Worm (Caenorhabditis elegans) whole organism, L3 larva: Measurements from ENCODE around the gene col-138.

ENCODE experiments used
- ama-1 ChIP-seq: fragments of 150-350 bp; optimal IDR thresholded peaks from 2 replicates; lab custom pipeline; 2018
- elt-3 ChIP-seq, 3 experiments: fragments of 150-350 bp in 1 of 3; sonication (generic microtip) in 2 of 3; optimal IDR thresholded peaks; 2 replicates in 2 of 3; 4 replicates in 1 of 3; lab custom pipeline; 2014 to 2017; ENCODE audit warnings: missing biosample characterization in 3 of 3, missing genetic modification characterization in 3 of 3
- lin-39 ChIP-seq: fragments of 150-350 bp; optimal IDR thresholded peaks from 2 replicates; lab custom pipeline; 2018; ENCODE audit warnings: missing biosample characterization, missing genetic modification reagents, missing genetic modification characterization
- mdl-1 ChIP-seq: fragments of 150-350 bp; optimal IDR thresholded peaks from 2 replicates; lab custom pipeline; 2014; ENCODE audit warnings: missing biosample characterization, missing genetic modification characterization
- nhr-12 ChIP-seq: fragments of 150-350 bp; optimal IDR thresholded peaks from 2 replicates; lab custom pipeline; 2014; ENCODE audit warnings: missing biosample characterization, missing genetic modification characterization
- nhr-77 ChIP-seq: fragments of 150-350 bp; optimal IDR thresholded peaks from 2 replicates; lab custom pipeline; 2014; ENCODE audit warnings: missing biosample characterization, missing genetic modification characterization
- pha-4 ChIP-seq: fragments of 150-350 bp; optimal IDR thresholded peaks from 2 replicates; lab custom pipeline; 2014; ENCODE audit warnings: missing biosample characterization, missing genetic modification reagents, missing genetic modification characterization
- pqm-1 ChIP-seq: fragments of 150-350 bp; optimal IDR thresholded peaks from 2 replicates; lab custom pipeline; 2017; ENCODE audit warnings: missing biosample characterization, missing genetic modification characterization, inconsistent platforms
- unc-39 ChIP-seq: sonication (generic microtip); optimal IDR thresholded peaks from 4 replicates; lab custom pipeline; 2017; ENCODE audit warnings: missing biosample characterization, missing genetic modification characterization
- unc-62 ChIP-seq: fragments of 150-350 bp; sonication (generic microtip); optimal IDR thresholded peaks from 4 replicates; lab custom pipeline; 2014; ENCODE audit warnings: missing biosample characterization, missing genetic modification reagents, missing genetic modification characterization

DNA sequence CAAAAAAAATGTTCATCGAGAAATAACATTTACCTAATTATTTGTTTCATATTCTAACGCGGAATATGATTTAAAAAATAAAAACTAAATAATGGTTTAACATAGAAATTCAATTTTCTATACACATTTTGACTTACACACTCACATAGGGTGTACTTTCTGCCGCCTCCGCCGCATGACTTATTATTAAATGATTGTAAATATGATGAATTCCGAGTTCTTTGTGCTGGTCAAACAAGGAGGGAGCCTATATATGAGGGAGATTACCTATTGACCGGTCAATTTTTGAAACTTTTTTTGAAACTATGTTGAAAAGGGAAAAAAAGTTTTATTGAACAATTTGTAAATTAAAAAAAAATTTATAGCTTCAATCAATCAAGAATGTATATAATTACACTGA, 24.3 kb upstream of the col-138 start:
- TF ChIP-seq lin-39 (tag; lab: Kevin White, UChicago) (no peak), nhr-77 (no peak), unc-39 (no peak), pha-4 (tag; lab: Kevin White, UChicago) (peak; percentile 56), ama-1 (lab: Kevin White, UChicago) (no peak), nhr-12 (tag; lab: Kevin White, UChicago) (no peak), elt-3 (tag; optimal IDR thresholded peaks at IDR 0.05; lab: Kevin White, UChicago) (no peak), pqm-1 (peak; percentile 34), mdl-1 (tag; lab: Kevin White, UChicago) (no peak), unc-62 (GFP tag; lab: Kevin White, UChicago) (no peak)
